Fruit fly (Drosophila melanogaster) whole organism: ENCODE results near the gene CG1271.

Experiments
- CG8478 ChIP-seq: fragments of >200 bp; optimal IDR thresholded peaks from 2 replicates; lab custom pipeline; 2018; ENCODE audit warnings: inconsistent platforms
- Dll ChIP-seq: fragments of >200 bp; optimal IDR thresholded peaks from 2 replicates; lab custom pipeline; 2017
- EcR ChIP-seq, 2 experiments: fragments of >200 bp; optimal IDR thresholded peaks; 2 replicates each; lab custom pipeline; 2017; ENCODE audit warnings: missing biosample characterization in 2 of 2, missing genetic modification characterization in 2 of 2, missing genetic modification reagents in 2 of 2
- pan ChIP-seq: fragments of >200 bp; optimal IDR thresholded peaks from 2 replicates; lab custom pipeline; 2017
- psq ChIP-seq: fragments of >200 bp; optimal IDR thresholded peaks from 2 replicates; lab custom pipeline; 2017
- usp ChIP-seq: fragments of >200 bp; optimal IDR thresholded peaks from 2 replicates; lab custom pipeline; 2017; ENCODE audit warnings: missing biosample characterization, missing genetic modification characterization, mixed read lengths

CG1271 gene

dm6 chr3L:3052110-3052871 is at the start of gene CG1271:
Gene CG1271, plus strand, starts transcription at chr3L:3052514.
- no peak for TF ChIP-seq pan (lab: Kevin White, UChicago)
- no peak for TF ChIP-seq Dll (lab: Kevin White, UChicago)
- TF ChIP-seq psq = no peak
- TF ChIP-seq usp (GFP tag; lab: Kevin White, UChicago) = no peak
- TF ChIP-seq CG8478 (lab: Kevin White, UChicago) = no peak
- no peak for TF ChIP-seq EcR (GFP tag; optimal IDR thresholded peaks at IDR 0.05; lab: Kevin White, UChicago)

- TF ChIP-seq psq = no peak
Observed at dm6 chr3L:3013496-3013895, 38.8 kb upstream of the CG1271 start.

dm6 chr3L:3015969-3016368 is 36.3 kb upstream of the CG1271 start, which contains the start of gene CG32488:
Gene CG32488, minus strand, starts transcription at chr3L:3016069.
- no peak for TF ChIP-seq Dll (lab: Kevin White, UChicago)
- TF ChIP-seq pan (lab: Kevin White, UChicago) = no peak
- TF ChIP-seq EcR (GFP tag; optimal IDR thresholded peaks at IDR 0.05; lab: Kevin White, UChicago) = no peak
- no peak for TF ChIP-seq CG8478 (lab: Kevin White, UChicago)
- no peak for TF ChIP-seq usp (GFP tag; lab: Kevin White, UChicago)
- no peak for TF ChIP-seq psq

- no peak for TF ChIP-seq usp (GFP tag; lab: Kevin White, UChicago)
- TF ChIP-seq CG8478 (lab: Kevin White, UChicago) = no peak
- TF ChIP-seq EcR (GFP tag; optimal IDR thresholded peaks at IDR 0.05; lab: Kevin White, UChicago) = no peak
- TF ChIP-seq psq = no peak
- no peak for TF ChIP-seq Dll (lab: Kevin White, UChicago)
- TF ChIP-seq pan (lab: Kevin White, UChicago) = no peak
Observed at dm6 chr3L:3017156-3017555, 35.2 kb upstream of the CG1271 start, which contains the start of gene CG32487. Gene CG32487, minus strand, starts transcription at chr3L:3017256.

- TF ChIP-seq psq (no peak), EcR (GFP tag; optimal IDR thresholded peaks at IDR 0.05; lab: Kevin White, UChicago) (no peak), pan (lab: Kevin White, UChicago) (no peak), CG8478 (lab: Kevin White, UChicago) (no peak), Dll (lab: Kevin White, UChicago) (no peak)
Observed at dm6 chr3L:3026421-3026820, 25.9 kb upstream of the CG1271 start, which contains the start of gene aly. Gene aly, minus strand, starts transcription at chr3L:3026521.

dm6 chr3L:3034779-3035643 is 17.3 kb upstream of the CG1271 start, which contains the start of gene CG2162:
Gene CG2162, plus strand, starts transcription at chr3L:3035196.
- no peak for TF ChIP-seq pan (lab: Kevin White, UChicago)
- TF ChIP-seq EcR (GFP tag; optimal IDR thresholded peaks at IDR 0.05; lab: Kevin White, UChicago) = no peak
- peak; percentile 74 for TF ChIP-seq CG8478 (lab: Kevin White, UChicago)
- no peak for TF ChIP-seq Dll (lab: Kevin White, UChicago)
- no peak for TF ChIP-seq usp (GFP tag; lab: Kevin White, UChicago)

dm6 chr3L:3035769-3036583 is 16.3 kb upstream of the CG1271 start:
- TF ChIP-seq psq (no peak), CG8478 (lab: Kevin White, UChicago) (no peak), EcR (GFP tag; optimal IDR thresholded peaks at IDR 0.05; lab: Kevin White, UChicago) (no peak), Dll (lab: Kevin White, UChicago) (no peak), pan (lab: Kevin White, UChicago) (no peak), usp (GFP tag; lab: Kevin White, UChicago) (no peak)

dm6 chr3L:3036951-3037586 is 15.2 kb upstream of the CG1271 start:
- TF ChIP-seq psq (no peak), pan (lab: Kevin White, UChicago) (peak; percentile 77)

dm6 chr3L:3037822-3038563 is 14.3 kb upstream of the CG1271 start:
- TF ChIP-seq psq (no peak), EcR (GFP tag; optimal IDR thresholded peaks at IDR 0.05; lab: Kevin White, UChicago) (no peak), CG8478 (lab: Kevin White, UChicago) (no peak), Dll (lab: Kevin White, UChicago) (no peak), pan (lab: Kevin White, UChicago) (no peak), usp (GFP tag; lab: Kevin White, UChicago) (no peak)
